Worm (Caenorhabditis elegans) whole organism, midembryonic: ENCODE results near the gene Y51H4A.23.
"Not testable (repeated sequence)": the region's sequence is repeated elsewhere in the genome, so short reads cannot be mapped to it uniquely, and the experiment has no call there.

Experiments used
- T22C8.4 ChIP-seq: fragments of 200-800 bp; sonication (Bioruptor generic); IDR thresholded peaks from 2 replicates; pipeline ENCODE4 v1.3.6; 2022; ENCODE audit warnings: missing genetic modification characterization, missing compliant biosample characterization
- cog-1 ChIP-seq: sonication (generic microtip); optimal IDR thresholded peaks from 2 replicates; lab custom pipeline; 2016; ENCODE audit warnings: missing genetic modification characterization, missing compliant biosample characterization
- flt-1 ChIP-seq: fragments of 200-800 bp; sonication (Bioruptor generic); IDR thresholded peaks from 2 replicates; pipeline ENCODE4 v1.3.6; 2022; ENCODE audit warnings: missing genetic modification characterization, missing compliant biosample characterization
- klf-2 ChIP-seq: fragments of 200-800 bp; sonication (Bioruptor generic); conservative IDR thresholded peaks from 2 replicates; pipeline ENCODE4 v1.3.6; 2022; ENCODE audit warnings: missing genetic modification reagents, missing genetic modification characterization, missing compliant biosample characterization
- med-1 ChIP-seq: sonication (generic microtip); optimal IDR thresholded peaks from 2 replicates; lab custom pipeline; 2017; ENCODE audit warnings: missing genetic modification characterization, mild to moderate bottlenecking, missing compliant biosample characterization, antibody characterized with exemption, missing genetic modification reagents; ENCODE audit not compliant: insufficient read depth
- ref-1 ChIP-seq: fragments of 200-800 bp; sonication (Bioruptor generic); conservative IDR thresholded peaks from 2 replicates; pipeline ENCODE4 v1.3.6; 2022; ENCODE audit warnings: missing genetic modification reagents, missing genetic modification characterization, missing compliant biosample characterization
- tab-1 ChIP-seq: fragments of 200-800 bp; sonication (Bioruptor generic); IDR thresholded peaks from 2 replicates; pipeline ENCODE4 v1.3.6; 2022; ENCODE audit warnings: missing genetic modification characterization, missing compliant biosample characterization
- ztf-23 ChIP-seq: fragments of 200-800 bp; sonication (Bioruptor generic); IDR thresholded peaks from 2 replicates; pipeline ENCODE4 v1.3.6; 2022; ENCODE audit warnings: missing genetic modification reagents, missing genetic modification characterization, missing compliant biosample characterization
- ztf-29 ChIP-seq: fragments of 200-800 bp; sonication (Bioruptor generic); IDR thresholded peaks from 2 replicates; pipeline ENCODE4 v1.3.6; 2022; ENCODE audit warnings: missing genetic modification reagents, missing genetic modification characterization, missing compliant biosample characterization

Gene Y51H4A.23

ce11 chrIV:16722616-16723015 is at the start of gene Y51H4A.23:
Gene Y51H4A.23, plus strand, starts transcription at chrIV:16722916.
- TF ChIP-seq T22C8.4 (GFP tag; lab: Robert Waterston, UW); ref-1; ztf-29: not testable (repeated sequence)

ce11 chrIV:16681812-16682211 is 40.9 kb upstream of the Y51H4A.23 start:
- peak; percentile 64; the same call in 1 of the 2 replicates for TF ChIP-seq tab-1
- TF ChIP-seq ref-1: 0 out of 2 replicates have a peak, but pooled peaks have one; percentile 13

- TF ChIP-seq flt-1 (peak; percentile 79), med-1 (GFP tag; lab: Kevin White, UChicago) (no peak), tab-1 (peak; percentile 82), T22C8.4 (GFP tag; lab: Robert Waterston, UW) (no peak), cog-1 (tag; lab: Kevin White, UChicago) (no peak), ref-1 (peak; percentile 55; the same call in 1 of the 2 replicates), ztf-23 (GFP tag; lab: Robert Waterston, UW) (peak; percentile 74), ztf-29 (peak; percentile 59; the same call in 1 of the 2 replicates), klf-2 (GFP tag; lab: Robert Waterston, UW) (0 out of 2 replicates have a peak, but pooled peaks have one; percentile 37)
Measured at ce11 chrIV:16684224-16684623, 38.5 kb upstream of the Y51H4A.23 start.

ce11 chrIV:16694567-16694966 is 28.1 kb upstream of the Y51H4A.23 start, which contains the start of gene Y51H4A.941:
Gene Y51H4A.941, minus strand, starts transcription at chrIV:16694667.
- TF ChIP-seq T22C8.4 (GFP tag; lab: Robert Waterston, UW): no peak
- TF ChIP-seq cog-1 (tag; lab: Kevin White, UChicago): no peak
- no peak for TF ChIP-seq klf-2 (GFP tag; lab: Robert Waterston, UW)
- no peak for TF ChIP-seq ztf-29
- no peak for TF ChIP-seq med-1 (GFP tag; lab: Kevin White, UChicago)
- no peak for TF ChIP-seq flt-1
- no peak for TF ChIP-seq tab-1
- TF ChIP-seq ref-1: no peak
- TF ChIP-seq ztf-23 (GFP tag; lab: Robert Waterston, UW): no peak

- TF ChIP-seq ref-1: no peak
- no peak for TF ChIP-seq med-1 (GFP tag; lab: Kevin White, UChicago)
- no peak for TF ChIP-seq klf-2 (GFP tag; lab: Robert Waterston, UW)
- TF ChIP-seq cog-1 (tag; lab: Kevin White, UChicago): no peak
- no peak for TF ChIP-seq ztf-23 (GFP tag; lab: Robert Waterston, UW)
- TF ChIP-seq ztf-29: no peak
Measured at ce11 chrIV:16696422-16696821, 26.3 kb upstream of the Y51H4A.23 start.

ce11 chrIV:16706950-16707349 is 15.8 kb upstream of the Y51H4A.23 start:
- TF ChIP-seq cog-1 (tag; lab: Kevin White, UChicago): no peak
- TF ChIP-seq ref-1: no peak
- no peak for TF ChIP-seq tab-1
- TF ChIP-seq med-1 (GFP tag; lab: Kevin White, UChicago): no peak
- TF ChIP-seq klf-2 (GFP tag; lab: Robert Waterston, UW): no peak
- TF ChIP-seq T22C8.4 (GFP tag; lab: Robert Waterston, UW): no peak
- TF ChIP-seq ztf-23 (GFP tag; lab: Robert Waterston, UW): no peak
- TF ChIP-seq ztf-29: no peak
- no peak for TF ChIP-seq flt-1

ce11 chrIV:16709713-16710112 is 13.0 kb upstream of the Y51H4A.23 start:
- TF ChIP-seq klf-2 (GFP tag; lab: Robert Waterston, UW) (no peak), ztf-23 (GFP tag; lab: Robert Waterston, UW) (no peak)

ce11 chrIV:16710312-16710711 is 12.4 kb upstream of the Y51H4A.23 start:
- TF ChIP-seq T22C8.4 (GFP tag; lab: Robert Waterston, UW) (no peak), flt-1 (no peak), cog-1 (tag; lab: Kevin White, UChicago) (no peak)

- TF ChIP-seq ztf-29 (no peak), med-1 (GFP tag; lab: Kevin White, UChicago) (no peak), cog-1 (tag; lab: Kevin White, UChicago) (no peak), flt-1 (no peak), klf-2 (GFP tag; lab: Robert Waterston, UW) (no peak), T22C8.4 (GFP tag; lab: Robert Waterston, UW) (no peak), tab-1 (no peak), ztf-23 (GFP tag; lab: Robert Waterston, UW) (no peak), ref-1 (no peak)
Measured at ce11 chrIV:16718651-16719050, 4.1 kb upstream of the Y51H4A.23 start.

- TF ChIP-seq tab-1 (no peak), klf-2 (GFP tag; lab: Robert Waterston, UW) (no peak), cog-1 (tag; lab: Kevin White, UChicago) (no peak), med-1 (GFP tag; lab: Kevin White, UChicago) (no peak), T22C8.4 (GFP tag; lab: Robert Waterston, UW) (no peak), ref-1 (no peak), flt-1 (no peak), ztf-23 (GFP tag; lab: Robert Waterston, UW) (no peak), ztf-29 (no peak)
Measured at ce11 chrIV:16720412-16720811, 2.3 kb upstream of the Y51H4A.23 start, which contains the start of gene Y51H4A.22. Gene Y51H4A.22, plus strand, starts transcription at chrIV:16720712.

ce11 chrIV:16722000-16722607 is 612 bp upstream of the Y51H4A.23 start:
- TF ChIP-seq klf-2 (GFP tag; lab: Robert Waterston, UW): no peak
- no peak for TF ChIP-seq flt-1
- TF ChIP-seq ztf-29: no peak
- no peak for TF ChIP-seq med-1 (GFP tag; lab: Kevin White, UChicago)
- no peak for TF ChIP-seq ref-1
- TF ChIP-seq ztf-23 (GFP tag; lab: Robert Waterston, UW): no peak
- no peak for TF ChIP-seq T22C8.4 (GFP tag; lab: Robert Waterston, UW)
- TF ChIP-seq cog-1 (tag; lab: Kevin White, UChicago): no peak
- no peak for TF ChIP-seq tab-1
